Fruit fly (Drosophila melanogaster): Measurements from ENCODE around the gene CG13643.
A peak's percentile ranks its signal among the peaks of the same experiment; 100 is the strongest.

Gene CG13643

DNA sequence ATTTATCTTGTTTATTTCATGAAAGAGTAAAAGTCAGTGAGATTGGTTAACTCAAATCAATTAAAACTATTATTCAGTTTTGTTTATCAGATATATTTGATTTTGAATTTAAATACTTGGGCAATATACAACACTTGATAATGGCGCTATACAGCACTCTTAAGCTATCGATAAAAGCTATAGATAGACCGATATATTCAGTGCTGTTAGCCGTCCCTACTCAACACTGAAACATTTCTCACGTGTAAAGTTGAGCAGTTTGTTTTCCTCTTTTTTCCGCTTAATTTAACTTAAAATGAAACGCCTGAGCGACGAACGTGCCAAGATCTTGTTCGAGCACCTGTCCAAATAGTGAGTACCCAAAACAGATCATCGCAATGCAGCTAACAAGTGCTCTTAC, 55.4 kb downstream of the CG13643 start, which contains the start of gene CG7006 (continued):
- TF ChIP-seq ind (GFP tag; optimal IDR thresholded peaks at IDR 0.05) (peak; percentile 78), Nf-YB (GFP tag; optimal IDR thresholded peaks at IDR 0.05) (peak; percentile 6), pnt (GFP tag; optimal IDR thresholded peaks at IDR 0.05) (peak; percentile 58), CG13287 (GFP tag; IDR thresholded peaks at IDR 0.05; ENCODE audit: partially characterized antibody) (peak; percentile 85), ham (GFP tag; IDR thresholded peaks at IDR 0.05) (no peak), knrl (GFP tag; IDR thresholded peaks at IDR 0.05; ENCODE audit: partially characterized antibody) (peak; percentile 78), sna (GFP tag; IDR thresholded peaks at IDR 0.05; ENCODE audit: partially characterized antibody) (peak; percentile 58; the same call in 1 of the 2 replicates), CG1832 (GFP tag; optimal IDR thresholded peaks at IDR 0.05) (no peak), Camta (GFP tag; optimal IDR thresholded peaks at IDR 0.05) (peak; percentile 61), B-H2 (GFP tag; optimal IDR thresholded peaks at IDR 0.05) (peak; percentile 90), CG11247 (GFP tag; IDR thresholded peaks at IDR 0.05) (peak; percentile 79), Dp (GFP tag; optimal IDR thresholded peaks at IDR 0.05) (peak; percentile 98), Antp (GFP tag; optimal IDR thresholded peaks at IDR 0.05) (peak; percentile 78), run (tag; optimal IDR thresholded peaks at IDR 0.05) (no peak), oc (tag; optimal IDR thresholded peaks at IDR 0.05) (no peak), zf30C (GFP tag; optimal IDR thresholded peaks at IDR 0.05) (no peak), CG13424 (tag; optimal IDR thresholded peaks at IDR 0.05) (peak; percentile 43), toy (GFP tag; IDR thresholded peaks at IDR 0.05) (no peak), CG11723 (GFP tag; optimal IDR thresholded peaks at IDR 0.05) (no peak), CG32772 (GFP tag; IDR thresholded peaks at IDR 0.05) (peak; percentile 50; the same call in 1 of the 2 replicates), tin (GFP tag; optimal IDR thresholded peaks at IDR 0.05) (peak; percentile 71), grau (tag; optimal IDR thresholded peaks at IDR 0.05) (no peak), Aef1 (GFP tag; IDR thresholded peaks at IDR 0.05) (peak; percentile 36; the same call in 1 of the 3 replicates), p53 (GFP tag; optimal IDR thresholded peaks at IDR 0.05) (peak; percentile 15), HLH4C (GFP tag; IDR thresholded peaks at IDR 0.05; ENCODE audit: partially characterized antibody) (peak; percentile 73), CG4854 (GFP tag; optimal IDR thresholded peaks at IDR 0.05) (peak; percentile 65), CG13775 (GFP tag; optimal IDR thresholded peaks at IDR 0.05) (no peak), bab2 (GFP tag; optimal IDR thresholded peaks at IDR 0.05) (peak; percentile 80), crol (GFP tag; IDR thresholded peaks at IDR 0.05) (no peak), seq (GFP tag; IDR thresholded peaks at IDR 0.05) (no peak), CG14441 (GFP tag; IDR thresholded peaks at IDR 0.05) (no peak), gt (GFP tag; IDR thresholded peaks at IDR 0.05) (no peak; the same call in 1 of the 2 replicates), kni (GFP tag; optimal IDR thresholded peaks at IDR 0.05) (no peak), CG1647 (GFP tag; optimal IDR thresholded peaks at IDR 0.05) (peak; percentile 86), CG2199 (GFP tag; IDR thresholded peaks at IDR 0.05) (no peak), abd-A (tag; optimal IDR thresholded peaks at IDR 0.05) (no peak), CG4360 (GFP tag; IDR thresholded peaks at IDR 0.05) (no peak), CG15696 (tag; optimal IDR thresholded peaks at IDR 0.05) (no peak), BEAF-32 (GFP tag; optimal IDR thresholded peaks at IDR 0.05) (peak; percentile 84), cas (GFP tag; IDR thresholded peaks at IDR 0.05) (no peak), Hand (GFP tag; optimal IDR thresholded peaks at IDR 0.05) (no peak), CG10267 (tag; optimal IDR thresholded peaks at IDR 0.05) (peak; percentile 100), Nf-YA (GFP tag; IDR thresholded peaks at IDR 0.05) (no peak), Max (GFP tag; optimal IDR thresholded peaks at IDR 0.05) (peak; percentile 88), CG5180 (GFP tag; optimal IDR thresholded peaks at IDR 0.05) (no peak), Hsf (GFP tag; optimal IDR thresholded peaks at IDR 0.05) (peak; percentile 74), ap (GFP tag; IDR thresholded peaks at IDR 0.05) (0 out of 2 replicates have a peak, but pooled peaks have one; percentile 18), CrebB (tag; optimal IDR thresholded peaks at IDR 0.05) (peak; percentile 2), CHES-1-like (GFP tag; optimal IDR thresholded peaks at IDR 0.05) (peak; percentile 75), CG13624 (GFP tag; optimal IDR thresholded peaks at IDR 0.05) (peak; percentile 90)
